Fruit fly (Drosophila melanogaster) whole organism, embryonic: Measurements from ENCODE around the gene CG8312.

Source experiments
- Atf6 ChIP-seq: fragments of 200-800 bp; sonication (Bioruptor generic); IDR thresholded peaks from 2 replicates; pipeline ENCODE4 v1.3.6; 2022; ENCODE audit warnings: missing biosample characterization, missing genetic modification characterization
- HLH54F ChIP-seq: fragments of 200-800 bp; sonication (Bioruptor generic); optimal IDR thresholded peaks from 3 replicates; lab custom pipeline; 2016; ENCODE audit warnings: missing biosample characterization, missing genetic modification characterization
- knrl ChIP-seq: fragments of 200-800 bp; sonication (Bioruptor generic); IDR thresholded peaks from 3 replicates; pipeline ENCODE4 v1.3.6; 2022; ENCODE audit warnings: missing biosample characterization, missing genetic modification characterization; ENCODE audit not compliant: partially characterized antibody
- nerfin-2 ChIP-seq: fragments of 200-800 bp; sonication (Bioruptor generic); IDR thresholded peaks from 2 replicates; pipeline ENCODE4 v1.3.6; 2022; ENCODE audit warnings: missing biosample characterization, missing genetic modification characterization; ENCODE audit not compliant: partially characterized antibody
- sd ChIP-seq: fragments of 200-800 bp; sonication (Bioruptor generic); optimal IDR thresholded peaks from 3 replicates; lab custom pipeline; 2018; ENCODE audit warnings: missing biosample characterization, mild to moderate bottlenecking, missing genetic modification characterization, moderate library complexity

DNA sequence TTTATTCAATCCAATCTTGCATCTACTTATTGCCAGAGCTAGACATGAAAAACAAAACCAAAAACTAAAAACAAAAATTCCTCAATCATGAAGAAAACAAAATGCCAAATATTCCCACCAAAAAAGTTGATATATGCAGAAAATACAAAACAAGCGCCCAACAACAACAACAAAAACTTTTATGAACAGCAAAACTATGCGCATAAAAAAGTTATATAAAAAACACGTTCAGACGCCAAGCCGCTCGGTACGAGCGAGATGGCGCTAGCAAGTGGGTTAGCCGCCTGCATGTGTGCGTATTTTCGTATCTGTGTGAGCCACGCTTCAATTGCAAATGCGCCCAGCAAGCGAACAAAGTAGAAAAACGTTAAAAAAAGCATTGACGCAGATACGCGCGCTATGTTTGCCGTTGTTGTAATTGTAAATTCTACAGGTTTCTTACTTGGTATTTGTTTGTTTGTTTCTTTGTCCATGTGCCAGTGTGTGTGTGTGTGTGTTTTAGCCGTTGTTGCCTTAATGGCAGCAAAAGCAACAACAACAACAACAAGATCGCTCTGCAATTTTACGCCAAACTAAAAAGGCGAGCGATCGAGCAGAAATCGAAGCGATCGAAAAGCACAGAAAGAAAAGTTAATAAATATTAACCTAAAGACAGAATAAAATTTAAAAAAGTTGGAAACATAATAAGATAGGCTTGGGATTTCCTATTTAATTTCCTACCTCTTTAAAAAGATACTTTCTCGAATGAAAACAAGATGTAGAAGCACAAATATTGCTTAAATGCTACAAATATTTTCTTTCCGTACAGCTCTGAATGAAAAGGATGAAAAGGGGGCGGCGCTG, 2.5 kb downstream of the CG8312 start:
- TF ChIP-seq nerfin-2 (no peak), sd (tag; lab: Kevin White, UChicago) (peak; percentile 93), HLH54F (GFP tag; lab: Kevin White, UChicago) (no peak), Atf6 (GFP tag; lab: Robert Waterston, UW) (no peak), knrl (GFP tag; lab: Robert Waterston, UW) (no peak)
